Fruit fly (Drosophila melanogaster) whole organism, pupa: ENCODE data around the gene CG5639.

ENCODE experiments used
- CG10348 ChIP-seq: fragments of 200-800 bp; sonication (Bioruptor generic); IDR thresholded peaks from 2 replicates; pipeline ENCODE4 v1.3.6; 2022; ENCODE audit warnings: missing biosample characterization, missing genetic modification characterization
- CG12605 ChIP-seq: fragments of 200-800 bp; sonication (Bioruptor generic); IDR thresholded peaks from 2 replicates; pipeline ENCODE4 v1.3.6; 2022; ENCODE audit warnings: missing biosample characterization, missing genetic modification characterization
- CG13204 ChIP-seq: fragments of 200-800 bp; sonication (Bioruptor generic); optimal IDR thresholded peaks from 2 replicates; lab custom pipeline; 2018; ENCODE audit warnings: missing biosample characterization, mild to moderate bottlenecking, missing genetic modification characterization, moderate library complexity
- CG14655 ChIP-seq: fragments of 200-800 bp; sonication (Bioruptor generic); optimal IDR thresholded peaks from 3 replicates; lab custom pipeline; 2017; ENCODE audit warnings: mild to moderate bottlenecking, missing biosample characterization, missing genetic modification reagents, missing genetic modification characterization
- CG15710 ChIP-seq: fragments of 200-800 bp; sonication (Bioruptor generic); optimal IDR thresholded peaks from 2 replicates; lab custom pipeline; 2018; ENCODE audit warnings: missing biosample characterization, mild to moderate bottlenecking, missing genetic modification characterization, moderate library complexity
- CG17806 ChIP-seq: fragments of 200-800 bp; sonication (Bioruptor generic); optimal IDR thresholded peaks from 2 replicates; lab custom pipeline; 2018; ENCODE audit warnings: missing biosample characterization, mild to moderate bottlenecking, missing genetic modification characterization, moderate library complexity
- CG32121 ChIP-seq: fragments of 200-800 bp; sonication (Bioruptor generic); IDR thresholded peaks from 2 replicates; pipeline ENCODE4 v1.3.6; 2022; ENCODE audit warnings: missing biosample characterization, missing genetic modification characterization
- CG34367 ChIP-seq: fragments of 200-800 bp; sonication (Bioruptor generic); optimal IDR thresholded peaks from 2 replicates; lab custom pipeline; 2018; ENCODE audit warnings: missing biosample characterization, mild to moderate bottlenecking, missing genetic modification characterization
- CG4496 ChIP-seq: fragments of 200-800 bp; sonication (Bioruptor generic); IDR thresholded peaks from 3 replicates; pipeline ENCODE4 v1.3.6; 2022; ENCODE audit warnings: missing biosample characterization, missing genetic modification characterization
- CG8159 ChIP-seq: fragments of 200-800 bp; sonication (Bioruptor generic); optimal IDR thresholded peaks from 3 replicates; lab custom pipeline; 2018; ENCODE audit warnings: missing biosample characterization, mild to moderate bottlenecking, missing genetic modification characterization, moderate library complexity
- CG8301 ChIP-seq: fragments of 200-800 bp; sonication (Bioruptor generic); optimal IDR thresholded peaks from 2 replicates; lab custom pipeline; 2018; ENCODE audit warnings: missing biosample characterization, mild to moderate bottlenecking, missing genetic modification characterization
- CG9948 ChIP-seq: fragments of 200-800 bp; sonication (Bioruptor generic); optimal IDR thresholded peaks from 2 replicates; lab custom pipeline; 2018; ENCODE audit warnings: missing biosample characterization, mild to moderate bottlenecking, missing genetic modification characterization, moderate library complexity
- D1 ChIP-seq: fragments of 200-800 bp; sonication (Bioruptor generic); optimal IDR thresholded peaks from 2 replicates; lab custom pipeline; 2018; ENCODE audit warnings: missing biosample characterization, mild to moderate bottlenecking, missing genetic modification characterization, moderate library complexity
- EcR ChIP-seq: fragments of 200-800 bp; sonication (Bioruptor generic); optimal IDR thresholded peaks from 3 replicates; lab custom pipeline; 2019; ENCODE audit warnings: missing biosample characterization, missing genetic modification characterization, mild to moderate bottlenecking, moderate library complexity, missing genetic modification reagents
- Ets98B ChIP-seq: fragments of 200-800 bp; sonication (Bioruptor generic); IDR thresholded peaks from 2 replicates; pipeline ENCODE4 v1.3.6; 2022; ENCODE audit warnings: missing biosample characterization, missing genetic modification characterization
- Pif1A ChIP-seq: fragments of 200-800 bp; sonication (Bioruptor generic); optimal IDR thresholded peaks from 3 replicates; lab custom pipeline; 2016; ENCODE audit warnings: missing biosample characterization, missing genetic modification characterization
- Pif1B ChIP-seq: fragments of 200-800 bp; sonication (Bioruptor generic); optimal IDR thresholded peaks from 3 replicates; lab custom pipeline; 2016; ENCODE audit warnings: missing biosample characterization, missing genetic modification characterization
- Snoo ChIP-seq: fragments of 200-800 bp; sonication (Bioruptor generic); optimal IDR thresholded peaks from 3 replicates; lab custom pipeline; 2017; ENCODE audit warnings: missing biosample characterization, mild to moderate bottlenecking, missing genetic modification characterization, inconsistent platforms
- fd96Ca ChIP-seq: fragments of 200-800 bp; sonication (Bioruptor generic); IDR thresholded peaks from 3 replicates; pipeline ENCODE4 v1.3.6; 2022; ENCODE audit warnings: missing biosample characterization, missing genetic modification characterization
- gl ChIP-seq: fragments of 200-800 bp; sonication (Bioruptor generic); optimal IDR thresholded peaks from 2 replicates; lab custom pipeline; 2018; ENCODE audit warnings: missing biosample characterization, mild to moderate bottlenecking, missing genetic modification characterization
- rn ChIP-seq: fragments of 200-800 bp; sonication (Bioruptor generic); IDR thresholded peaks from 2 replicates; pipeline ENCODE4 v1.3.6; 2022; ENCODE audit warnings: missing biosample characterization, missing genetic modification characterization

Gene CG5639

DNA sequence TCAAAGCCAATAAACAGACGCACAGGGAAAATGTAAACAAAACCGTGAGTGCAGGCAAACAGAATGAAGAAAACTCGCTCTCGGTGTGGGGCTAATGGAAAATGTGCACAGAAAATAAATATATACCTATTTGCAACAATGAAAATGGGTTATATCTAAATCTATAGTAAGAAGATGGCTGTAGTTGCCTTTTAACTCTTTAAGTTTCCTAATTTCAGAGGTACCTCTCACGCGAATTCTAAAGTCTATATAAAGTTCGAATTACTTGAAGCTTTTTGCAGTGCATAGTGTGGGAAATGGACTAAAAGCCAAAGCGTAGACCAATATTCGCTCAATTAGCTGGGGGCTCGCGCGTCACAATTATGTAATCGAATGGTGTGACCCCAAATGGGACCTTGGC is 41.0 kb downstream of the CG5639 start:
- peak; percentile 37 for TF ChIP-seq CG8159 (tag; lab: Kevin White, UChicago)
- peak; percentile 63 for TF ChIP-seq CG9948 (tag; lab: Kevin White, UChicago)
- TF ChIP-seq fd96Ca = peak; percentile 88
- TF ChIP-seq CG13204 (GFP tag; lab: Kevin White, UChicago) = no peak
- TF ChIP-seq Pif1A (GFP tag; lab: Kevin White, UChicago) = peak; percentile 74
- peak; percentile 88 for TF ChIP-seq CG14655 (GFP tag; lab: Kevin White, UChicago)
- TF ChIP-seq CG32121 (GFP tag; lab: Robert Waterston, UW) = peak; percentile 93
- peak; percentile 17 for TF ChIP-seq CG34367 (tag; lab: Kevin White, UChicago)
- no peak for TF ChIP-seq EcR (GFP tag; lab: Kevin White, UChicago)
- peak; percentile 91 for TF ChIP-seq Ets98B (GFP tag; lab: Robert Waterston, UW)
- peak; percentile 87 for TF ChIP-seq CG12605 (GFP tag; lab: Robert Waterston, UW)
- peak; percentile 41; the same call in 1 of the 2 replicates for TF ChIP-seq rn (GFP tag; lab: Robert Waterston, UW)
- no peak for TF ChIP-seq Snoo
- peak; percentile 66 for TF ChIP-seq Pif1B (GFP tag; lab: Kevin White, UChicago)
- TF ChIP-seq CG4496 = peak; percentile 90
- peak; percentile 53 for TF ChIP-seq CG17806 (tag; lab: Kevin White, UChicago)
- no peak for TF ChIP-seq gl (tag; lab: Kevin White, UChicago)
- TF ChIP-seq D1 (tag; lab: Kevin White, UChicago) = no peak
- peak; percentile 40 for TF ChIP-seq CG15710 (tag; lab: Kevin White, UChicago)
- TF ChIP-seq CG10348 (GFP tag; lab: Robert Waterston, UW) = peak; percentile 70
- TF ChIP-seq CG8301 (tag; lab: Kevin White, UChicago) = peak; percentile 88

DNA sequence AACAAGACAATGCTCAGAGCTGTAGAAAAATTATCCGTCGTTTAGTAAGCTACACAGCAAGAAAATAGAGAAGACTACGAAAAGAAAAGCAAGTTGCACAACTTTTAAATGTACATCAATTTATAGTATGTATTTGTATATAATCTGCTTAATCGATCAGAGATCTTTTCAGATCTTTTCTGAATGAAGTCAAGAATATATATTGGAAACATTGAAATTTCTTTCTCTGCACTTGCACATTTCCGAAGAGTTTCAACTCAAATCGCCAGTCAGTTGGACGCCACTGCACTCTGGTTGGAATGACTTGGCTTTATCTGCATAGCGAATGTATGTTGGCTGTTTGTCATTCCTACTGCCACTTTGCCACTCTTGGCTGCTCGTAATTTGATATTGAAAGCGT is 42.0 kb downstream of the CG5639 start:
- TF ChIP-seq rn (GFP tag; lab: Robert Waterston, UW) = peak; percentile 48; the same call in 1 of the 2 replicates
- TF ChIP-seq Ets98B (GFP tag; lab: Robert Waterston, UW) = peak; percentile 88
- peak; percentile 82 for TF ChIP-seq CG12605 (GFP tag; lab: Robert Waterston, UW)
- peak; percentile 70 for TF ChIP-seq CG9948 (tag; lab: Kevin White, UChicago)
- TF ChIP-seq Pif1B (GFP tag; lab: Kevin White, UChicago) = peak; percentile 72
- TF ChIP-seq CG8301 (tag; lab: Kevin White, UChicago) = peak; percentile 81
- peak; percentile 10 for TF ChIP-seq gl (tag; lab: Kevin White, UChicago)
- no peak for TF ChIP-seq CG10348 (GFP tag; lab: Robert Waterston, UW)
- TF ChIP-seq D1 (tag; lab: Kevin White, UChicago) = no peak
- peak; percentile 81 for TF ChIP-seq CG8159 (tag; lab: Kevin White, UChicago)
- TF ChIP-seq EcR (GFP tag; lab: Kevin White, UChicago) = no peak
- peak; percentile 56; the same call in 1 of the 3 replicates for TF ChIP-seq fd96Ca
- TF ChIP-seq Pif1A (GFP tag; lab: Kevin White, UChicago) = peak; percentile 82
- TF ChIP-seq CG13204 (GFP tag; lab: Kevin White, UChicago) = no peak
- no peak for TF ChIP-seq CG14655 (GFP tag; lab: Kevin White, UChicago)
- TF ChIP-seq CG32121 (GFP tag; lab: Robert Waterston, UW) = peak; percentile 86
- TF ChIP-seq CG34367 (tag; lab: Kevin White, UChicago) = peak; percentile 65
- TF ChIP-seq CG4496 = peak; percentile 89
- TF ChIP-seq CG17806 (tag; lab: Kevin White, UChicago) = peak; percentile 71
- TF ChIP-seq CG15710 (tag; lab: Kevin White, UChicago) = peak; percentile 73
- peak; percentile 83 for TF ChIP-seq Snoo

DNA sequence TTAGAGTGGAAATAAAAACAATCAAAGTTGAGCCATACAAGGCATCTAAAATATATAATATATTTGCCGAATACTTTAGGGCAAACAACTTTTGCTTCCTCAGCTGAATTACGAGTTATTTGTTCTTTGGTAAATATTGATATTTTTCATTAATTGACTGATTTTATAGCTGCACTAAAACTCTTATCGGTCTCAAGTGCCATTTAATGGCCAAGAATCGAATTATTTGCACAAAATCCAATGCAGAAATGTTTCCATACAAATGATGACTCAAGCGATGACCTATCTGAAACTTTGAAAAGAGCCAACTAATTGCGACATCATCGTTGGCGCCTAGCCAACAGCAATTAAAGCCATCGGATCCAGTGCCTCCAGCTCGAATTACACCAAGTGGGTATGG is 42.6 kb downstream of the CG5639 start:
- TF ChIP-seq CG12605 (GFP tag; lab: Robert Waterston, UW) (no peak), gl (tag; lab: Kevin White, UChicago) (no peak), CG34367 (tag; lab: Kevin White, UChicago) (no peak), CG8301 (tag; lab: Kevin White, UChicago) (no peak)

DNA sequence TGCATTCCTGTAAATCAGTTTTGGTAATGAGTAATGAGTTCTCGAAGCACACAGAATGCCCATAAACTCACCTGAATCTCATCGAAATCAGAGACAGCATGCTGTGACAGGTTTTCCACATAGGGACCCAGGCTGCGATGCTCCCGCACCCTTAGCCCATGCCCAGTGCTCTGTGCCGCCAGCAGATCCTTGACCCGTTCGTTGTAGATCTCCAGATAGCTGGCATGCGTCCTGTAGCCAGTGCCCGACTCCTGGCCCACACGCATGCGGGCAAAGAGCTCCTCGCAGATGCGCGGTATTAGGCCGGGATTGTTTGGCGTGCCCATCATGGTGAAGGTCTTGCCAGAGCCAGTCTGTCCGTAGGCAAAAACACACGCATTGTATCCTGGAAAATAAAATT is 43.2 kb downstream of the CG5639 start:
- TF ChIP-seq CG8301 (tag; lab: Kevin White, UChicago) = no peak
- TF ChIP-seq Ets98B (GFP tag; lab: Robert Waterston, UW) = no peak
- TF ChIP-seq CG15710 (tag; lab: Kevin White, UChicago) = no peak
- TF ChIP-seq CG34367 (tag; lab: Kevin White, UChicago) = no peak
- no peak for TF ChIP-seq fd96Ca
- TF ChIP-seq EcR (GFP tag; lab: Kevin White, UChicago) = no peak
- no peak for TF ChIP-seq Snoo

DNA sequence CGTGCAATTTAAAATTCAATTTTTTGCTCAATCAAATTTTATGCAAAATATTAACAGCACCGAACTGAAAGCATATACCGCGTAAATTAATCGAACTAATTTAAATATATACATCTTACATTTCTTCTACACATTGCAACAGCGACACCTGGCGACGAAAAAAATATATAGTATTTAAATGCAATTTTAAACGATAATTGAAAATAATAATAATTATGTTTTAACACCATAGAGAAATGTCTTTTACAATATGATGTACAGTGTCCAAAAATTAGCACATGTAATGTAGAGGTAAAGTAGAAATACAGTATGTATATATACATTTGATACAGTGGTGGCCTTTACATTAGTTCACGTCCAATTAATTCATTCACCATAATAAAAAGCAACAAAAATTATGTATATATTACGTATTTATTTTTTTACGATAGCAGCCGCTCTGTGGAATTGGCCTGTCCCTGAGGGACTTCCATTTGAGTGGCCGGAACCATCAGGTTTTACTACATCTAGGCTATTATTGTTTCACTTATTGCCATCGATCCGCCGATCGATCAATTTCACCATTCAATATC is 48.5 kb downstream of the CG5639 start:
- TF ChIP-seq Pif1B (GFP tag; lab: Kevin White, UChicago) (no peak), CG8301 (tag; lab: Kevin White, UChicago) (no peak), CG9948 (tag; lab: Kevin White, UChicago) (no peak), CG14655 (GFP tag; lab: Kevin White, UChicago) (no peak), CG17806 (tag; lab: Kevin White, UChicago) (no peak), Ets98B (GFP tag; lab: Robert Waterston, UW) (no peak), EcR (GFP tag; lab: Kevin White, UChicago) (no peak), CG4496 (no peak), CG32121 (GFP tag; lab: Robert Waterston, UW) (no peak), CG13204 (GFP tag; lab: Kevin White, UChicago) (no peak), CG12605 (GFP tag; lab: Robert Waterston, UW) (no peak)
